Worm (Caenorhabditis elegans): Measurements from ENCODE around the gene Y105C5B.15.

DNA sequence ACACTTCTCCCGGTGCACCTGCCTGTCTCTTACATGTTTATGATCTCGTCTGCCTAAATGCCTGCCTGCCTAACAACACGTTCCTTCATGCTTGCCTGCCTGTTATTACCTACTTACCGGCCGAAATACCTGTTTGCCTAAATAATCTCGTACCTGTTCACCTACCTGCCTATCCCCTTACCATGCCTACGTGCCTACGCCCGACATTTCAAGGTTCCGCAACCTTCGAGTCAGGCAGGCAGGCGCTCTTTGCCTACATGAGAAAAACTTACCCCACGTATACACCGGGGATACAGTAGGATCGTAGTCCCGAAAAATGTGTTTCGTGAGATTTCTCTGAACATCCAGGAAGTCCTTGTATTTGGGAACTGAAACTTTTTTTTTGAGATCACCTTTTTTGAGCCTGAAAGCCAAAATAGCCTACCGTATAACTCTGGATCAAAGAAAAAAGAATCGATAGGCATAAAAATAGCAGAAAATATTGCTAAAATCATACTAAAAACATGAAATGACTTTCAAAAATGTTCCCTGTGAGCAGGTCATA is 10.6 kb downstream of the Y105C5B.15 start, which contains the start of gene lgc-19:
- TF ChIP-seq ref-1 (GFP tag; conservative IDR thresholded peaks at IDR 0.05) = no peak
- TF ChIP-seq ztf-23 (GFP tag; IDR thresholded peaks at IDR 0.05) = no peak
- no peak for TF ChIP-seq cog-1 (tag; optimal IDR thresholded peaks at IDR 0.05)
